Worm (Caenorhabditis elegans) whole organism, mixed stage, embryonic: ENCODE results near the gene gcy-22.

Source experiments
- M03D4.4 ChIP-seq: sonication (generic microtip); optimal IDR thresholded peaks from 2 replicates; lab custom pipeline; 2017; ENCODE audit warnings: mild to moderate bottlenecking, missing genetic modification characterization, missing compliant biosample characterization
- blmp-1 ChIP-seq: fragments of 150-350 bp; optimal IDR thresholded peaks from 2 replicates; lab custom pipeline; 2014; ENCODE audit warnings: missing biosample characterization, missing genetic modification characterization
- ceh-39 ChIP-seq: fragments of 150-350 bp; optimal IDR thresholded peaks from 2 replicates; lab custom pipeline; 2014; ENCODE audit warnings: missing biosample characterization, missing genetic modification characterization
- ceh-43 ChIP-seq: fragments of 200-800 bp; sonication (Bioruptor generic); optimal IDR thresholded peaks from 2 replicates; lab custom pipeline; 2018; ENCODE audit warnings: mild to moderate bottlenecking, missing genetic modification characterization, moderate library complexity, missing compliant biosample characterization
- ceh-83 ChIP-seq: fragments of 200-800 bp; sonication (Bioruptor generic); optimal IDR thresholded peaks from 2 replicates; lab custom pipeline; 2018; ENCODE audit warnings: mild to moderate bottlenecking, missing genetic modification characterization, missing compliant biosample characterization
- ces-1 ChIP-seq: fragments of 150-350 bp; optimal IDR thresholded peaks from 2 replicates; lab custom pipeline; 2014; ENCODE audit warnings: missing biosample characterization, missing genetic modification reagents, missing genetic modification characterization
- cnd-1 ChIP-seq: fragments of 200-800 bp; sonication (Bioruptor generic); optimal IDR thresholded peaks from 2 replicates; lab custom pipeline; 2018; ENCODE audit warnings: mild to moderate bottlenecking, missing genetic modification characterization, missing compliant biosample characterization
- drap-1 ChIP-seq: fragments of 200-800 bp; sonication (Bioruptor generic); optimal IDR thresholded peaks from 3 replicates; lab custom pipeline; 2018; ENCODE audit warnings: mild to moderate bottlenecking, missing genetic modification characterization, missing compliant biosample characterization
- elt-1 ChIP-seq: sonication (generic microtip); optimal IDR thresholded peaks from 2 replicates; lab custom pipeline; 2017; ENCODE audit warnings: missing genetic modification characterization, mild to moderate bottlenecking, missing compliant biosample characterization, antibody characterized with exemption, moderate library complexity, borderline replicate concordance; ENCODE audit not compliant: insufficient read depth
- elt-3 ChIP-seq: fragments of 150-350 bp; optimal IDR thresholded peaks from 2 replicates; lab custom pipeline; 2014; ENCODE audit warnings: missing biosample characterization, missing genetic modification characterization
- flh-1 ChIP-seq: fragments of 200-800 bp; sonication (Bioruptor generic); optimal IDR thresholded peaks from 2 replicates; lab custom pipeline; 2018; ENCODE audit warnings: mild to moderate bottlenecking, missing genetic modification characterization, moderate library complexity, missing compliant biosample characterization
- ham-2 ChIP-seq: fragments of 200-800 bp; sonication (Bioruptor generic); optimal IDR thresholded peaks from 2 replicates; lab custom pipeline; 2018; ENCODE audit warnings: mild to moderate bottlenecking, missing genetic modification characterization, missing compliant biosample characterization
- lin-32 ChIP-seq: fragments of 200-800 bp; sonication (Bioruptor generic); optimal IDR thresholded peaks from 2 replicates; lab custom pipeline; 2018; ENCODE audit warnings: mild to moderate bottlenecking, missing genetic modification characterization, missing compliant biosample characterization
- lsy-2 ChIP-seq: fragments of 150-350 bp; optimal IDR thresholded peaks from 2 replicates; lab custom pipeline; 2014; ENCODE audit warnings: missing biosample characterization, missing genetic modification characterization
- mab-5 ChIP-seq: fragments of 150-350 bp; optimal IDR thresholded peaks from 2 replicates; lab custom pipeline; 2014; ENCODE audit warnings: missing biosample characterization, missing genetic modification characterization
- mep-1 ChIP-seq: fragments of 150-350 bp; optimal IDR thresholded peaks from 2 replicates; lab custom pipeline; 2017; ENCODE audit warnings: missing biosample characterization, missing genetic modification reagents, missing genetic modification characterization, inconsistent platforms
- nhr-12 ChIP-seq: fragments of 150-350 bp; optimal IDR thresholded peaks from 2 replicates; lab custom pipeline; 2014; ENCODE audit warnings: missing biosample characterization, missing genetic modification characterization
- nhr-2 ChIP-seq: fragments of 150-350 bp; optimal IDR thresholded peaks from 2 replicates; lab custom pipeline; 2014; ENCODE audit warnings: missing biosample characterization, missing genetic modification characterization
- nhr-28 ChIP-seq: fragments of 150-350 bp; optimal IDR thresholded peaks from 2 replicates; lab custom pipeline; 2014; ENCODE audit warnings: missing biosample characterization, missing genetic modification characterization
- nhr-76 ChIP-seq: sonication (generic microtip); optimal IDR thresholded peaks from 2 replicates; lab custom pipeline; 2017; ENCODE audit warnings: missing biosample characterization, missing genetic modification characterization
- pha-4 ChIP-seq: fragments of 150-350 bp; optimal IDR thresholded peaks from 2 replicates; lab custom pipeline; 2018; ENCODE audit warnings: missing biosample characterization, missing genetic modification reagents, missing genetic modification characterization
- sem-2 ChIP-seq: fragments of 200-800 bp; sonication (Bioruptor generic); optimal IDR thresholded peaks from 2 replicates; lab custom pipeline; 2018; ENCODE audit warnings: mild to moderate bottlenecking, missing genetic modification characterization, missing compliant biosample characterization
- snpc-4 ChIP-seq: fragments of 150-350 bp; optimal IDR thresholded peaks from 2 replicates; lab custom pipeline; 2014; ENCODE audit warnings: missing biosample characterization, missing genetic modification characterization
- sptf-1 ChIP-seq: sonication (generic microtip); optimal IDR thresholded peaks from 2 replicates; lab custom pipeline; 2017; ENCODE audit warnings: mild to moderate bottlenecking, missing genetic modification characterization, moderate library complexity, missing compliant biosample characterization
- unc-39 ChIP-seq: fragments of 150-350 bp; optimal IDR thresholded peaks from 2 replicates; lab custom pipeline; 2014; ENCODE audit warnings: missing biosample characterization, missing genetic modification characterization
- unc-62 ChIP-seq: fragments of 150-350 bp; optimal IDR thresholded peaks from 2 replicates; lab custom pipeline; 2014; ENCODE audit warnings: missing biosample characterization, missing genetic modification reagents, missing genetic modification characterization
- zip-8 ChIP-seq: fragments of 150-350 bp; optimal IDR thresholded peaks from 2 replicates; lab custom pipeline; 2014; ENCODE audit warnings: missing biosample characterization, missing genetic modification characterization
- ztf-11 ChIP-seq: fragments of 150-350 bp; optimal IDR thresholded peaks from 2 replicates; lab custom pipeline; 2014; ENCODE audit warnings: missing biosample characterization, missing genetic modification characterization

gcy-22 gene

DNA sequence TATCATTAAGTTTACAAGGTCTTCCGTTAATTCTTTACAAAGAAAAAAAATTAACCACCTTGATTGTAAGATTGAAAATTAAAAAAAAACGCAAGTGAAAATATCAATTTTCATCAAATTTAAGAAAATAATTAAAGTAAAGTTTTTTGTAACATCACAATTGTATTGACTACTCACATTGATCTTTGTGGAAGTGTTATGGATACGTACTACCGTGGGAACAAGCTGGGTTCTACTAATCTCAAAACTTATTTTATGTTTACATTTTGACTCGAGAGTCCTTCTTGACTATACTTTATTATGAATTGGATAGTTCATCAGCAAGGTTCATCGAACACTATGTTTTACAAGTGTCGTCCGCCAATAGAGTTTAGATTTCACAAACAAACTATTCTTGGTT, 4.6 kb upstream of the gcy-22 start, which contains the start of gene num-1:
TSS of gene num-1 (plus strand) at position 301 of the 400 bp plus-strand sequence.
- TF ChIP-seq lin-32 (GFP tag; lab: Kevin White, UChicago) (no peak), nhr-2 (tag; lab: Kevin White, UChicago) (no peak), drap-1 (GFP tag; lab: Kevin White, UChicago) (no peak), ceh-83 (no peak), M03D4.4 (tag; lab: Kevin White, UChicago) (no peak), nhr-28 (tag; lab: Kevin White, UChicago) (no peak), ces-1 (GFP tag; lab: Kevin White, UChicago) (no peak), nhr-12 (tag; lab: Kevin White, UChicago) (no peak), snpc-4 (tag; lab: Kevin White, UChicago) (no peak), elt-3 (no peak), flh-1 (GFP tag; lab: Kevin White, UChicago) (no peak), pha-4 (no peak), sptf-1 (tag; lab: Kevin White, UChicago) (no peak), zip-8 (no peak), elt-1 (no peak)

DNA sequence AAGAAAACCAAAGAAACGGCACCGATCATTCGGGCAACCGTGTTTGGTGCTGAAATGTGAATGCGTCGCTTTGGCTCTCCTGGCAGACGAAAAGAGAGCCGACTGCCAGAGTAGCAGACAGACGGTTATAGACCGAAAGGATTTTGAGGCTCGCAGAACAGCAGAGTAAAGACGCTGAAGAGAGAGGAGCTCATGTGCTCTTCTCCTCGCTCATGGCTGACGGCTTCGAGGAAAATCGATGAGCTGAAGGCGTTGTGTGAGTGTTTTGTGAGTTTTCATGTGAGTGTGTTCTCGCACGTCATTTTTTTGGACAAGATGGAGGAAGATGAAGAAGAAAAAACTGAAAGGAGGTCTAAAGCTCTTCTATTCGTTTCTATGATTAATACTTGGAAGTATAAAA, 4.0 kb upstream of the gcy-22 start, which contains the start of gene sbt-1:
TSS of gene sbt-1 (minus strand) at position 62 of the 400 bp plus-strand sequence.
- TF ChIP-seq ces-1 (GFP tag; lab: Kevin White, UChicago) (peak; percentile 70), mep-1 (tag; lab: Kevin White, UChicago) (peak; percentile 5), nhr-2 (tag; lab: Kevin White, UChicago) (no peak), unc-62 (GFP tag; lab: Kevin White, UChicago) (no peak), flh-1 (GFP tag; lab: Kevin White, UChicago) (no peak)

DNA sequence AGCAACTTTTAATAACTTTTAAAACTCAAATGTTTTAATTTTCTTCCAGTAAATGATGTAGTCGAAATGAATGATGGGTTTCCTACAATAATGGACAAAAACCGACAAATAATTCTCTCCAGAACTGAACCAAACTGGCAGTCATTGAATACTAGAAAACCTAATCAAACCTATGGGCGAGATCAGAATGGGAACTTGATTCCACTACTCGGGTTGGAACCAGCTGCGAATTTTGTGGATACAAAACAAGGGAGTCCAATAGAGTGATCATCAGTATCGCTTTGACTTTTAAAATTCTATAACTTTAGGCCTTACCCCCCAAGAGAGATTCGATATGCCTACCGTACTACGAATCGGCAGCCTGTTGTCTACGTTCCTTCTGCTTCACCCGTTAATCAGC, 1.8 kb upstream of the gcy-22 start:
- TF ChIP-seq drap-1 (GFP tag; lab: Kevin White, UChicago) = no peak
- TF ChIP-seq M03D4.4 (tag; lab: Kevin White, UChicago) = no peak
- TF ChIP-seq sptf-1 (tag; lab: Kevin White, UChicago) = no peak
- TF ChIP-seq nhr-28 (tag; lab: Kevin White, UChicago) = no peak
- TF ChIP-seq nhr-76 (tag; lab: Kevin White, UChicago) = no peak
- TF ChIP-seq pha-4 = no peak
- TF ChIP-seq mep-1 (tag; lab: Kevin White, UChicago) = no peak

DNA sequence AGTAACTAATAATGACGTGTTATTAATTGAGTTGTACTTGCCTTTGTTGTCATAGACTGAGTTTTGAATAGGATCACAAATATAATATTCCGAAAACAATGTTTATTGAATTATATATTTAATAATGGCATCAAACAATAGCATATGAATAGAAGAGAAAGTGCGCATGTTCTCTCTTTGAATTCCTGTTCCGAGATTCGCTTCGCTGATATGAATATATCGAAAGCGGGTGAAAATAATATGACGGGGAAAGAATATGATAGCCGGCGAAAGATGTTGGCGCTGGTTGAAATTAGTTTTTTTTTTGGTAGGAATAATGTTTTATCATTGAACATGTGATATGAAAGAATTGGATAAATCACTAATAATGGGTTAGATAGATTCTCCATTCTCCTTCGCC, 4.8 kb downstream of the gcy-22 start, which contains the start of gene T03D8.6:
TSS of gene T03D8.6 (minus strand) at position 298 of the 400 bp plus-strand sequence.
- TF ChIP-seq ces-1 (GFP tag; lab: Kevin White, UChicago) (peak; percentile 19), M03D4.4 (tag; lab: Kevin White, UChicago) (no peak), blmp-1 (tag; lab: Kevin White, UChicago) (peak; percentile 79)

DNA sequence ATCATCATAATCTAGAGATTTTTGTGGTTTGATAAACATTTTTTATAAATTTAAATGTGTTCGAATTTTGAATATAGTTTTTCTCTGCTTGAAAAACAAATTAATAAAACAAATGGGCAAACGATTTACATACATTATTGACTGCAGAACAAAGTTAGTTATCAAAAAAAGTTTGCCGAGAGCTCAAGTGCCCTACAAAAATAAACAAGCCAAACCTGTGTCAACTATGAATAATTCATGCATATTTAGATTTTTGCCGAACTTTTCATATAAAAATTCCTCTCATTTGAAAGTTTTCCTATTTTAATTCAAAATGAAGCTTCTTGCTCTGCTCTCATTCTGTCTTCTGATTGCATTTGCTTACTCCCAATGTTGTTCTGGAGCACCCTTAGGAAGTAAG, 9.0 kb downstream of the gcy-22 start, which contains the start of gene sshk-1:
TSS of gene sshk-1 (plus strand) at position 301 of the 400 bp plus-strand sequence.
- TF ChIP-seq mab-5 (tag; lab: Kevin White, UChicago) (no peak), sem-2 (GFP tag; lab: Kevin White, UChicago) (no peak), ham-2 (GFP tag; lab: Kevin White, UChicago) (no peak), M03D4.4 (tag; lab: Kevin White, UChicago) (no peak), blmp-1 (tag; lab: Kevin White, UChicago) (no peak), zip-8 (no peak)

- TF ChIP-seq snpc-4 (tag; lab: Kevin White, UChicago) (no peak), lsy-2 (tag; lab: Kevin White, UChicago) (no peak), unc-62 (GFP tag; lab: Kevin White, UChicago) (no peak), pha-4 (no peak), drap-1 (GFP tag; lab: Kevin White, UChicago) (no peak), nhr-28 (tag; lab: Kevin White, UChicago) (no peak), flh-1 (GFP tag; lab: Kevin White, UChicago) (no peak), ceh-43 (no peak), nhr-12 (tag; lab: Kevin White, UChicago) (no peak), blmp-1 (tag; lab: Kevin White, UChicago) (no peak), ceh-39 (tag; lab: Kevin White, UChicago) (no peak), nhr-2 (tag; lab: Kevin White, UChicago) (no peak), M03D4.4 (tag; lab: Kevin White, UChicago) (no peak), cnd-1 (tag; lab: Kevin White, UChicago) (no peak), ces-1 (GFP tag; lab: Kevin White, UChicago) (no peak), unc-39 (tag; lab: Kevin White, UChicago) (no peak), ham-2 (GFP tag; lab: Kevin White, UChicago) (no peak), ztf-11 (no peak)
These were observed 10.4 kb downstream of the gcy-22 start, which contains the start of gene Y44A6D.7 for ce11 chrV:20814424-20814823. TSS of gene Y44A6D.7 (plus strand) at chrV:20814724.
